Worm (Caenorhabditis elegans) whole organism, L1 larva: ENCODE measurements around the gene T12B5.15.

Experiments
- C04F5.9 ChIP-seq: sonication (generic microtip); optimal IDR thresholded peaks from 2 replicates; lab custom pipeline; 2016; ENCODE audit warnings: missing genetic modification characterization, missing compliant biosample characterization
- C34B4.2 ChIP-seq: sonication (generic microtip); optimal IDR thresholded peaks from 2 replicates; lab custom pipeline; 2017; ENCODE audit warnings: mild to moderate bottlenecking, missing genetic modification characterization, missing compliant biosample characterization
- F16B12.6 ChIP-seq: fragments of 150-350 bp; optimal IDR thresholded peaks from 2 replicates; lab custom pipeline; 2014; ENCODE audit warnings: missing biosample characterization, missing genetic modification characterization
- aha-1 ChIP-seq: fragments of 150-350 bp; optimal IDR thresholded peaks from 2 replicates; lab custom pipeline; 2014; ENCODE audit warnings: missing biosample characterization, missing genetic modification characterization
- alr-1 ChIP-seq: fragments of 200-800 bp; sonication (Bioruptor generic); optimal IDR thresholded peaks from 2 replicates; lab custom pipeline; 2018; ENCODE audit warnings: borderline replicate concordance, mild to moderate bottlenecking, missing genetic modification characterization, missing compliant biosample characterization
- aly-2 ChIP-seq: fragments of 150-350 bp; optimal IDR thresholded peaks from 2 replicates; lab custom pipeline; 2014; ENCODE audit warnings: missing biosample characterization, missing genetic modification characterization
- ceh-63 ChIP-seq: fragments of 200-800 bp; sonication (Bioruptor generic); optimal IDR thresholded peaks from 2 replicates; lab custom pipeline; 2018; ENCODE audit warnings: mild to moderate bottlenecking, missing genetic modification characterization, missing compliant biosample characterization
- ceh-8 ChIP-seq: fragments of 200-800 bp; sonication (Bioruptor generic); optimal IDR thresholded peaks from 2 replicates; lab custom pipeline; 2018; ENCODE audit warnings: mild to moderate bottlenecking, missing genetic modification characterization, moderate library complexity, missing compliant biosample characterization
- ceh-90 ChIP-seq: sonication (generic microtip); optimal IDR thresholded peaks from 2 replicates; lab custom pipeline; 2016; ENCODE audit warnings: missing genetic modification characterization, missing compliant biosample characterization
- ces-1 ChIP-seq: fragments of 150-350 bp; optimal IDR thresholded peaks from 2 replicates; lab custom pipeline; 2014; ENCODE audit warnings: missing biosample characterization, missing genetic modification reagents, missing genetic modification characterization
- dpl-1 ChIP-seq, 3 experiments: fragments of 150-350 bp in 2 of 3; sonication (generic microtip) in 1 of 3; optimal IDR thresholded peaks; 2 replicates each; lab custom pipeline; 2014 to 2017; ENCODE audit warnings: missing biosample characterization in 3 of 3, missing genetic modification characterization in 3 of 3, missing genetic modification reagents in 3 of 3
- dsc-1 ChIP-seq: sonication (generic microtip); optimal IDR thresholded peaks from 2 replicates; lab custom pipeline; 2016; ENCODE audit warnings: mild to moderate bottlenecking, missing genetic modification characterization, missing compliant biosample characterization
- egl-13 ChIP-seq: sonication (generic microtip); optimal IDR thresholded peaks from 2 replicates; lab custom pipeline; 2016; ENCODE audit warnings: missing genotype, missing genetic modification reagents, missing genetic modification characterization, missing compliant biosample characterization
- egl-27 ChIP-seq, 2 experiments: fragments of 150-350 bp in 1 of 2; sonication (generic microtip); optimal IDR thresholded peaks; 3 replicates each; lab custom pipeline; 2017 to 2018; ENCODE audit warnings: missing biosample characterization in 2 of 2, missing genetic modification characterization in 2 of 2, missing genetic modification reagents in 2 of 2
- elt-3 ChIP-seq, 6 experiments: fragments of 150-350 bp in 1 of 6; sonication (generic microtip); optimal IDR thresholded peaks; 2 replicates each; lab custom pipeline; 2017 to 2018; ENCODE audit warnings: missing biosample characterization in 6 of 6, missing genetic modification characterization in 6 of 6, inconsistent platforms in 1 of 6
- grh-1 ChIP-seq: fragments of 200-800 bp; sonication (Bioruptor generic); IDR thresholded peaks from 2 replicates; pipeline ENCODE4 v1.3.6; 2022; ENCODE audit warnings: missing genetic modification reagents, missing genetic modification characterization, missing compliant biosample characterization
- hlh-17 ChIP-seq: fragments of 200-800 bp; sonication (Bioruptor generic); optimal IDR thresholded peaks from 2 replicates; lab custom pipeline; 2018; ENCODE audit warnings: missing genetic modification characterization, mild to moderate bottlenecking, missing compliant biosample characterization, moderate library complexity, borderline replicate concordance
- hlh-4 ChIP-seq: sonication (generic microtip); optimal IDR thresholded peaks from 2 replicates; lab custom pipeline; 2016; ENCODE audit warnings: mild to moderate bottlenecking, missing genetic modification characterization, missing compliant biosample characterization
- hpl-2 ChIP-seq: fragments of 150-350 bp; optimal IDR thresholded peaks from 2 replicates; lab custom pipeline; 2014; ENCODE audit warnings: missing biosample characterization, missing genetic modification reagents, missing genetic modification characterization
- irx-1 ChIP-seq: sonication (generic microtip); optimal IDR thresholded peaks from 2 replicates; lab custom pipeline; 2016; ENCODE audit warnings: missing genetic modification characterization, missing compliant biosample characterization
- isw-1 ChIP-seq: fragments of 200-800 bp; sonication (Bioruptor generic); IDR thresholded peaks from 2 replicates; pipeline ENCODE4 v1.3.6; 2022; ENCODE audit warnings: missing genetic modification characterization, missing compliant biosample characterization
- lin-13 ChIP-seq: fragments of 150-350 bp; optimal IDR thresholded peaks from 2 replicates; lab custom pipeline; 2014; ENCODE audit warnings: missing biosample characterization, missing genetic modification reagents, missing genetic modification characterization
- lin-14 ChIP-seq: fragments of 200-800 bp; sonication (Bioruptor generic); optimal IDR thresholded peaks from 2 replicates; lab custom pipeline; 2018; ENCODE audit warnings: mild to moderate bottlenecking, missing genetic modification characterization, moderate library complexity, missing compliant biosample characterization
- lin-35 ChIP-seq, 2 experiments: fragments of 150-350 bp; optimal IDR thresholded peaks; 2 replicates each; lab custom pipeline; 2014; ENCODE audit warnings: missing biosample characterization in 2 of 2, missing genetic modification characterization in 2 of 2, missing genetic modification reagents in 2 of 2
- mab-9 ChIP-seq: fragments of 200-800 bp; sonication (Bioruptor generic); IDR thresholded peaks from 2 replicates; pipeline ENCODE4 v1.3.6; 2022; ENCODE audit warnings: missing genetic modification reagents, missing genetic modification characterization, missing compliant biosample characterization
- mdl-1 ChIP-seq, 2 experiments: fragments of 150-350 bp; optimal IDR thresholded peaks; 2 replicates each; lab custom pipeline; 2014 to 2017; ENCODE audit warnings: missing biosample characterization in 2 of 2, missing genetic modification characterization in 2 of 2, inconsistent platforms in 1 of 2
- mef-2 ChIP-seq: fragments of 150-350 bp; optimal IDR thresholded peaks from 2 replicates; lab custom pipeline; 2014; ENCODE audit warnings: missing biosample characterization, missing genetic modification characterization
- mep-1 ChIP-seq: fragments of 150-350 bp; optimal IDR thresholded peaks from 2 replicates; lab custom pipeline; 2014; ENCODE audit warnings: missing biosample characterization, missing genetic modification characterization
- nhr-19 ChIP-seq: fragments of 200-800 bp; sonication (Bioruptor generic); conservative IDR thresholded peaks from 2 replicates; pipeline ENCODE4 v1.3.6; 2022; ENCODE audit warnings: missing genetic modification characterization, missing compliant biosample characterization
- nhr-20 ChIP-seq: sonication (generic microtip); optimal IDR thresholded peaks from 2 replicates; lab custom pipeline; 2016; ENCODE audit warnings: mild to moderate bottlenecking, missing genetic modification characterization, missing compliant biosample characterization
- nhr-237 ChIP-seq: fragments of 150-350 bp; optimal IDR thresholded peaks from 2 replicates; lab custom pipeline; 2014; ENCODE audit warnings: missing biosample characterization, missing genetic modification characterization
- nhr-28 ChIP-seq: fragments of 150-350 bp; optimal IDR thresholded peaks from 2 replicates; lab custom pipeline; 2014; ENCODE audit warnings: missing biosample characterization, missing genetic modification characterization
- nhr-77 ChIP-seq: fragments of 150-350 bp; optimal IDR thresholded peaks from 2 replicates; lab custom pipeline; 2014; ENCODE audit warnings: missing biosample characterization, missing genetic modification characterization
- nhr-84 ChIP-seq: sonication (generic microtip); optimal IDR thresholded peaks from 2 replicates; lab custom pipeline; 2017; ENCODE audit warnings: missing biosample characterization, missing genetic modification characterization
- pag-3 ChIP-seq: sonication (generic microtip); optimal IDR thresholded peaks from 2 replicates; lab custom pipeline; 2017; ENCODE audit warnings: missing genetic modification characterization, mild to moderate bottlenecking, missing compliant biosample characterization, antibody characterized with exemption, borderline replicate concordance; ENCODE audit not compliant: insufficient read depth
- pax-3 ChIP-seq: fragments of 200-800 bp; sonication (Bioruptor generic); optimal IDR thresholded peaks from 2 replicates; lab custom pipeline; 2018; ENCODE audit warnings: mild to moderate bottlenecking, missing genetic modification characterization, moderate library complexity, missing compliant biosample characterization
- snpc-4 ChIP-seq: fragments of 150-350 bp; optimal IDR thresholded peaks from 2 replicates; lab custom pipeline; 2014; ENCODE audit warnings: missing biosample characterization, missing genetic modification characterization
- snu-23 ChIP-seq: sonication (generic microtip); optimal IDR thresholded peaks from 2 replicates; lab custom pipeline; 2016; ENCODE audit warnings: missing genetic modification characterization, missing compliant biosample characterization
- sox-4 ChIP-seq: sonication (generic microtip); optimal IDR thresholded peaks from 2 replicates; lab custom pipeline; 2016; ENCODE audit warnings: missing genetic modification characterization, missing compliant biosample characterization
- swsn-7 ChIP-seq: sonication (generic microtip); optimal IDR thresholded peaks from 2 replicates; lab custom pipeline; 2016; ENCODE audit warnings: missing genetic modification characterization, missing compliant biosample characterization
- unc-30 ChIP-seq: sonication (generic microtip); optimal IDR thresholded peaks from 2 replicates; lab custom pipeline; 2017; ENCODE audit warnings: missing biosample characterization, missing genetic modification characterization
- unc-86 ChIP-seq: sonication (generic microtip); optimal IDR thresholded peaks from 2 replicates; lab custom pipeline; 2016; ENCODE audit warnings: missing genetic modification characterization, missing compliant biosample characterization
- unc-98 ChIP-seq: fragments of 200-800 bp; sonication (Bioruptor generic); IDR thresholded peaks from 2 replicates; pipeline ENCODE4 v1.3.6; 2022; ENCODE audit warnings: missing genetic modification characterization, missing compliant biosample characterization
- xbp-1 ChIP-seq: sonication (generic microtip); optimal IDR thresholded peaks from 2 replicates; lab custom pipeline; 2016; ENCODE audit warnings: missing genetic modification characterization, missing compliant biosample characterization
- zag-1 ChIP-seq: fragments of 150-350 bp; optimal IDR thresholded peaks from 2 replicates; lab custom pipeline; 2014; ENCODE audit warnings: missing biosample characterization, missing genetic modification characterization
- ztf-11 ChIP-seq, 2 experiments: sonication (generic microtip); optimal IDR thresholded peaks; 2 replicates each; lab custom pipeline; 2016 to 2017; ENCODE audit warnings: missing genetic modification characterization in 2 of 2, missing biosample characterization in 1 of 2, missing compliant biosample characterization in 1 of 2

The T12B5.15 gene

ce11 chrIII:950472-950871 lies 4.0 kb downstream of the T12B5.15 start, which contains the start of the genes fbxa-67 and fbxa-11 (continued):
- no peak for TF ChIP-seq xbp-1
- TF ChIP-seq dpl-1 (GFP tag; optimal IDR thresholded peaks at IDR 0.05; lab: Kevin White, UChicago) = peak; percentile 18 to 57 (median 29)
- TF ChIP-seq irx-1 (tag; lab: Kevin White, UChicago) = no peak
- no peak for TF ChIP-seq egl-27 (tag; optimal IDR thresholded peaks at IDR 0.05; lab: Kevin White, UChicago)
- no peak for TF ChIP-seq dsc-1
- no peak for TF ChIP-seq ceh-90
- peak; percentile 35 to 41 for TF ChIP-seq lin-35 (GFP tag; optimal IDR thresholded peaks at IDR 0.05; lab: Kevin White, UChicago)
- peak; percentile 53 for TF ChIP-seq mep-1
- no peak for TF ChIP-seq sox-4 (tag; lab: Kevin White, UChicago)
- peak; percentile 5 for TF ChIP-seq lin-13 (GFP tag; lab: Kevin White, UChicago)
- TF ChIP-seq unc-98 (GFP tag; lab: Robert Waterston, UW) = no peak
- no peak for TF ChIP-seq pag-3 (tag; lab: Kevin White, UChicago)
- TF ChIP-seq mab-9 (GFP tag; lab: Robert Waterston, UW) = no peak
- no peak for TF ChIP-seq ztf-11 (tag; optimal IDR thresholded peaks at IDR 0.05; lab: Kevin White, UChicago)
- TF ChIP-seq alr-1 (tag; lab: Kevin White, UChicago) = no peak
- TF ChIP-seq aha-1 (tag; lab: Kevin White, UChicago) = no peak
- no peak for TF ChIP-seq nhr-19
- TF ChIP-seq nhr-84 (tag; lab: Kevin White, UChicago) = no peak
- no peak for TF ChIP-seq nhr-28 (tag; lab: Kevin White, UChicago)
- no peak for TF ChIP-seq C04F5.9 (tag; lab: Kevin White, UChicago)
- peak; percentile 10 for TF ChIP-seq swsn-7 (tag; lab: Kevin White, UChicago)
- peak in 1 of 6 experiments; percentile 43 for TF ChIP-seq elt-3 (tag; optimal IDR thresholded peaks at IDR 0.05; lab: Kevin White, UChicago)
- TF ChIP-seq unc-30 (tag; lab: Kevin White, UChicago) = no peak
- TF ChIP-seq snu-23 = peak; percentile 46
- TF ChIP-seq mef-2 (tag; lab: Kevin White, UChicago) = no peak
- no peak for TF ChIP-seq hlh-17
- TF ChIP-seq nhr-20 (tag; lab: Kevin White, UChicago) = no peak
- no peak for TF ChIP-seq aly-2 (tag; lab: Kevin White, UChicago)
- TF ChIP-seq ceh-63 (GFP tag; lab: Kevin White, UChicago) = no peak
- no peak for TF ChIP-seq isw-1 (GFP tag; lab: Robert Waterston, UW)
- no peak for TF ChIP-seq mdl-1 (tag; optimal IDR thresholded peaks at IDR 0.05; lab: Kevin White, UChicago)
- peak; percentile 93 for TF ChIP-seq F16B12.6 (tag; lab: Kevin White, UChicago)
- TF ChIP-seq nhr-237 = no peak
- TF ChIP-seq hpl-2 = no peak
- no peak for TF ChIP-seq pax-3 (tag; lab: Kevin White, UChicago)
- no peak for TF ChIP-seq zag-1 (tag; lab: Kevin White, UChicago)
- no peak for TF ChIP-seq nhr-77 (tag; lab: Kevin White, UChicago)
- no peak for TF ChIP-seq ceh-8 (GFP tag; lab: Kevin White, UChicago)
- no peak for TF ChIP-seq grh-1 (GFP tag; lab: Robert Waterston, UW)
- TF ChIP-seq unc-86 (tag; lab: Kevin White, UChicago) = no peak
- no peak for TF ChIP-seq lin-14 (GFP tag; lab: Kevin White, UChicago)
- no peak for TF ChIP-seq snpc-4 (tag; lab: Kevin White, UChicago)
- TF ChIP-seq ces-1 (GFP tag; lab: Kevin White, UChicago) = no peak
- no peak for TF ChIP-seq C34B4.2 (tag; lab: Kevin White, UChicago)
- no peak for TF ChIP-seq hlh-4 (tag; lab: Kevin White, UChicago)
- TF ChIP-seq egl-13 = no peak
- TF ChIP-seq, all 84 proteins: peak for 13
